Worm (Caenorhabditis elegans) whole organism, L2 larva: ENCODE measurements around the gene F18E3.10.

Experiments
- gmeb-1 ChIP-seq: fragments of 150-350 bp; optimal IDR thresholded peaks from 2 replicates; lab custom pipeline; 2014; ENCODE audit warnings: missing biosample characterization, missing genetic modification characterization
- lin-39 ChIP-seq: fragments of 150-350 bp; optimal IDR thresholded peaks from 2 replicates; lab custom pipeline; 2014; ENCODE audit warnings: missing biosample characterization, missing genetic modification reagents, missing genetic modification characterization
- nhr-11 ChIP-seq: fragments of 150-350 bp; optimal IDR thresholded peaks from 2 replicates; lab custom pipeline; 2014; ENCODE audit warnings: missing biosample characterization, missing genetic modification characterization
- sma-3 ChIP-seq: sonication (generic microtip); optimal IDR thresholded peaks from 2 replicates; lab custom pipeline; 2016; ENCODE audit warnings: missing genetic modification reagents, missing genetic modification characterization, missing compliant biosample characterization

- TF ChIP-seq lin-39 (tag; lab: Kevin White, UChicago) (no peak), nhr-11 (no peak), gmeb-1 (tag; lab: Kevin White, UChicago) (peak; percentile 26), sma-3 (peak; percentile 72)
These were observed 12.7 kb upstream of the F18E3.10 start for ce11 chrV:7436911-7437310.
